Fruit fly (Drosophila melanogaster): Measurements from ENCODE around the gene Tango14.

The Tango14 gene

dm6 chr2L:1134011-1134743 lies 24.3 kb upstream of the Tango14 start, which contains the start of the genes Iris and CG4577:
Gene Iris, minus strand, starts transcription at chr2L:1134098.
Gene CG4577, plus strand, starts transcription at chr2L:1134693.
- TF ChIP-seq br (GFP tag; optimal IDR thresholded peaks at IDR 0.05) (no peak), Hnf4 (GFP tag; optimal IDR thresholded peaks at IDR 0.05) (no peak), fru (GFP tag; optimal IDR thresholded peaks at IDR 0.05) (no peak), foxo (GFP tag; optimal IDR thresholded peaks at IDR 0.05) (no peak), CrebA (GFP tag; optimal IDR thresholded peaks at IDR 0.05; ENCODE audit: borderline replicate concordance) (no peak)

DNA sequence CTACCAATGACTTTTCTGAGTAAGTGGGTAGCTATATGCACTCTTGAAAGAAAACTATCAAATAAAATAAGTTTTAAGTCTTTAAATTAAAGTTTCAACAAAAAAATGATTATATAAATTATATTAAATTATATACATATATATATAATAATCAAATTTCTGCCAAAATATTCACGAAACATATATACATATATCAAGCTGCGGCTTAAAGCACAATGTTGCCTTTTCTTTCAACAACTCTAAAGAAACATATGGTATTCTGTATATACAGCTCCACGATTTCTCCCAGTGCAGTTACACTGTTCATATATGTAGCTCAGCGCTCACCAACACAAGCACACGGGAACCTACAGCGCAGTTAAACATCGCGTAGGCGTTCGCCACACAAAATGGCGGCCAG lies 23.0 kb upstream of the Tango14 start:
- TF ChIP-seq Vsx2 (GFP tag; optimal IDR thresholded peaks at IDR 0.05; ENCODE audit: partially characterized antibody) (no peak), OdsH (GFP tag; optimal IDR thresholded peaks at IDR 0.05) (no peak), CG9705 (GFP tag; optimal IDR thresholded peaks at IDR 0.05) (no peak), Dfd (GFP tag; optimal IDR thresholded peaks at IDR 0.05) (no peak), woc (GFP tag; optimal IDR thresholded peaks at IDR 0.05) (no peak), GATAd (GFP tag; optimal IDR thresholded peaks at IDR 0.05) (no peak), Rel (GFP tag; optimal IDR thresholded peaks at IDR 0.05) (no peak), Rel (tag; optimal IDR thresholded peaks at IDR 0.05) (no peak), Hnf4 (GFP tag; optimal IDR thresholded peaks at IDR 0.05) (no peak), jim (GFP tag; optimal IDR thresholded peaks at IDR 0.05) (no peak), foxo (GFP tag; optimal IDR thresholded peaks at IDR 0.05) (no peak), dmrt93B (GFP tag; optimal IDR thresholded peaks at IDR 0.05) (no peak), sage (GFP tag; optimal IDR thresholded peaks at IDR 0.05) (no peak), Myc (optimal IDR thresholded peaks at IDR 0.05) (no peak), lola (GFP tag; optimal IDR thresholded peaks at IDR 0.05) (no peak)

dm6 chr2L:1136993-1137392 lies 21.5 kb upstream of the Tango14 start:
- TF ChIP-seq psq (GFP tag; optimal IDR thresholded peaks at IDR 0.05) (no peak), Rel (GFP tag; optimal IDR thresholded peaks at IDR 0.05) (no peak), Rel (tag; optimal IDR thresholded peaks at IDR 0.05) (no peak), Sp1 (GFP tag; optimal IDR thresholded peaks at IDR 0.05) (no peak)

dm6 chr2L:1142730-1143281 lies 15.7 kb upstream of the Tango14 start, which contains the start of gene MFS3:
Gene MFS3, plus strand, starts transcription at chr2L:1143201.
- TF ChIP-seq Hr78 (GFP tag; optimal IDR thresholded peaks at IDR 0.05) (no peak), Myc (optimal IDR thresholded peaks at IDR 0.05) (peak; percentile 40), h (GFP tag; optimal IDR thresholded peaks at IDR 0.05) (peak; percentile 42), dsf (GFP tag; optimal IDR thresholded peaks at IDR 0.05; ENCODE audit: borderline replicate concordance) (no peak), sv (GFP tag; optimal IDR thresholded peaks at IDR 0.05) (no peak), N (GFP tag; optimal IDR thresholded peaks at IDR 0.05) (no peak), HLH106 (tag; optimal IDR thresholded peaks at IDR 0.05) (no peak), Dif (GFP tag; optimal IDR thresholded peaks at IDR 0.05; ENCODE audit: partially characterized antibody) (peak; percentile 7), br (GFP tag; optimal IDR thresholded peaks at IDR 0.05) (peak; percentile 47), ey (GFP tag; optimal IDR thresholded peaks at IDR 0.05) (no peak), GATAd (GFP tag; optimal IDR thresholded peaks at IDR 0.05) (no peak), CrebA (GFP tag; optimal IDR thresholded peaks at IDR 0.05; ENCODE audit: borderline replicate concordance) (no peak), psq (GFP tag; optimal IDR thresholded peaks at IDR 0.05) (peak; percentile 22), brk (GFP tag; optimal IDR thresholded peaks at IDR 0.05) (peak; percentile 35), foxo (GFP tag; optimal IDR thresholded peaks at IDR 0.05) (peak in 1 of 2 experiments; percentile 36), usp (GFP tag; optimal IDR thresholded peaks at IDR 0.05) (no peak), Sp1 (GFP tag; optimal IDR thresholded peaks at IDR 0.05) (peak; percentile 35), Vsx2 (GFP tag; optimal IDR thresholded peaks at IDR 0.05; ENCODE audit: partially characterized antibody) (peak; percentile 70), lola (GFP tag; optimal IDR thresholded peaks at IDR 0.05) (no peak), Rel (GFP tag; optimal IDR thresholded peaks at IDR 0.05) (peak; percentile 44), Rel (tag; optimal IDR thresholded peaks at IDR 0.05) (peak; percentile 32), Hnf4 (GFP tag; optimal IDR thresholded peaks at IDR 0.05) (peak; percentile 35), rgr (GFP tag; optimal IDR thresholded peaks at IDR 0.05) (peak; percentile 20), CG32264 (GFP tag; optimal IDR thresholded peaks at IDR 0.05) (no peak), CG9705 (GFP tag; optimal IDR thresholded peaks at IDR 0.05) (peak; percentile 27), fru (GFP tag; optimal IDR thresholded peaks at IDR 0.05) (peak; percentile 29), Mio (GFP tag; optimal IDR thresholded peaks at IDR 0.05) (no peak), Dfd (GFP tag; optimal IDR thresholded peaks at IDR 0.05) (no peak), dl (GFP tag; optimal IDR thresholded peaks at IDR 0.05; ENCODE audit: insufficient read depth in 1 of 2, partially characterized antibody in 2 of 2) (no peak), Abd-B (GFP tag; optimal IDR thresholded peaks at IDR 0.05) (no peak), OdsH (GFP tag; optimal IDR thresholded peaks at IDR 0.05) (no peak), sage (GFP tag; optimal IDR thresholded peaks at IDR 0.05) (no peak), tai (GFP tag; optimal IDR thresholded peaks at IDR 0.05) (no peak), Hr83 (GFP tag; optimal IDR thresholded peaks at IDR 0.05; ENCODE audit: poor library complexity, severe bottlenecking) (no peak), jim (GFP tag; optimal IDR thresholded peaks at IDR 0.05) (peak; percentile 79), woc (GFP tag; optimal IDR thresholded peaks at IDR 0.05) (no peak), dmrt93B (GFP tag; optimal IDR thresholded peaks at IDR 0.05) (no peak), Jra (GFP tag; optimal IDR thresholded peaks at IDR 0.05) (peak; percentile 15), pan (optimal IDR thresholded peaks at IDR 0.05) (no peak)

All from whole organism, wandering third instar larva.